Fruit fly (Drosophila melanogaster) whole organism, embryonic: ENCODE results near the gene Trxr1.
A peak's percentile ranks its signal among the peaks of the same experiment; 100 is the strongest.

Experiments
- Abd-B ChIP-seq: fragments of 200-800 bp; sonication (Bioruptor generic); optimal IDR thresholded peaks from 2 replicates; lab custom pipeline; 2018; ENCODE audit warnings: missing biosample characterization, mild to moderate bottlenecking, missing genetic modification characterization, moderate library complexity
- CG10267 ChIP-seq: fragments of 200-800 bp; sonication (Bioruptor generic); optimal IDR thresholded peaks from 2 replicates; lab custom pipeline; 2018; ENCODE audit warnings: missing biosample characterization, mild to moderate bottlenecking, missing genetic modification characterization, moderate library complexity
- CG10366 ChIP-seq: fragments of 200-800 bp; sonication (Bioruptor generic); IDR thresholded peaks from 2 replicates; pipeline ENCODE4 v1.3.6; 2022; ENCODE audit warnings: missing biosample characterization, missing genetic modification characterization
- CG11696 ChIP-seq: fragments of 200-800 bp; sonication (Bioruptor generic); IDR thresholded peaks from 2 replicates; pipeline ENCODE4 v1.3.6; 2022; ENCODE audit warnings: missing biosample characterization, missing genetic modification characterization
- CG13775 ChIP-seq: fragments of 200-800 bp; sonication (Bioruptor generic); optimal IDR thresholded peaks from 3 replicates; lab custom pipeline; 2017; ENCODE audit warnings: missing biosample characterization, mild to moderate bottlenecking, missing genetic modification characterization
- CG14965 ChIP-seq: fragments of 200-800 bp; sonication (Bioruptor generic); optimal IDR thresholded peaks from 2 replicates; lab custom pipeline; 2016; ENCODE audit warnings: missing biosample characterization, missing genetic modification characterization, borderline replicate concordance
- CG1529 ChIP-seq: fragments of 200-800 bp; sonication (Bioruptor generic); optimal IDR thresholded peaks from 3 replicates; lab custom pipeline; 2018; ENCODE audit warnings: missing biosample characterization, missing genetic modification characterization
- CG18011 ChIP-seq: fragments of 200-800 bp; sonication (Bioruptor generic); optimal IDR thresholded peaks from 2 replicates; lab custom pipeline; 2017; ENCODE audit warnings: missing biosample characterization, missing genetic modification characterization, mild to moderate bottlenecking, moderate library complexity, missing genotype
- CG2712 ChIP-seq: fragments of 200-800 bp; optimal IDR thresholded peaks from 3 replicates; lab custom pipeline; 2019; ENCODE audit warnings: missing biosample characterization, mild to moderate bottlenecking, missing genetic modification characterization, moderate library complexity
- CG30403 ChIP-seq: fragments of 200-800 bp; sonication (Bioruptor generic); optimal IDR thresholded peaks from 3 replicates; lab custom pipeline; 2016; ENCODE audit warnings: missing biosample characterization, missing genetic modification characterization
- CG30431 ChIP-seq: fragments of 200-800 bp; sonication (Bioruptor generic); optimal IDR thresholded peaks from 2 replicates; lab custom pipeline; 2017; ENCODE audit warnings: missing biosample characterization, missing genetic modification characterization
- CG31441 ChIP-seq: fragments of 200-800 bp; sonication (Bioruptor generic); IDR thresholded peaks from 2 replicates; pipeline ENCODE4 v1.3.6; 2022; ENCODE audit warnings: missing biosample characterization, missing genetic modification characterization
- CG32532 ChIP-seq: fragments of 200-800 bp; sonication (Bioruptor generic); IDR thresholded peaks from 2 replicates; pipeline ENCODE4 v1.3.6; 2022; ENCODE audit warnings: missing biosample characterization, missing genetic modification characterization
- CG32767 ChIP-seq: fragments of 200-800 bp; sonication (Bioruptor generic); IDR thresholded peaks from 2 replicates; pipeline ENCODE4 v1.3.6; 2022; ENCODE audit warnings: missing biosample characterization, missing genetic modification characterization
- CG34224 ChIP-seq: fragments of 200-800 bp; sonication (Bioruptor generic); IDR thresholded peaks from 3 replicates; pipeline ENCODE4 v1.3.6; 2022; ENCODE audit warnings: missing biosample characterization, missing genetic modification characterization; ENCODE audit not compliant: partially characterized antibody
- CG4404 ChIP-seq: fragments of 200-800 bp; sonication (Bioruptor generic); IDR thresholded peaks from 2 replicates; pipeline ENCODE4 v1.3.6; 2022; ENCODE audit warnings: missing biosample characterization, missing genetic modification characterization
- CG8089 ChIP-seq: fragments of 200-800 bp; sonication (Bioruptor generic); optimal IDR thresholded peaks from 3 replicates; lab custom pipeline; 2016; ENCODE audit warnings: missing biosample characterization, missing genetic modification characterization
- CG8924 ChIP-seq: fragments of 200-800 bp; optimal IDR thresholded peaks from 3 replicates; lab custom pipeline; 2019; ENCODE audit warnings: missing biosample characterization, mild to moderate bottlenecking, missing genetic modification characterization, moderate library complexity
- CG9932 ChIP-seq: fragments of 200-800 bp; sonication (Bioruptor generic); IDR thresholded peaks from 2 replicates; pipeline ENCODE4 v1.3.6; 2022; ENCODE audit warnings: missing biosample characterization, missing genetic modification characterization
- CoRest ChIP-seq: fragments of 200-800 bp; sonication (Bioruptor generic); optimal IDR thresholded peaks from 3 replicates; lab custom pipeline; 2018; ENCODE audit warnings: missing biosample characterization, mild to moderate bottlenecking, missing genetic modification characterization, moderate library complexity
- Fer1 ChIP-seq: fragments of 200-800 bp; sonication (Bioruptor generic); optimal IDR thresholded peaks from 2 replicates; lab custom pipeline; 2017; ENCODE audit warnings: missing biosample characterization, mild to moderate bottlenecking, missing genetic modification characterization
- Fer3 ChIP-seq: fragments of 200-800 bp; sonication (Bioruptor generic); optimal IDR thresholded peaks from 2 replicates; lab custom pipeline; 2018; ENCODE audit warnings: missing biosample characterization, mild to moderate bottlenecking, missing genetic modification characterization, moderate library complexity
- Hr3 ChIP-seq: fragments of 200-800 bp; sonication (Bioruptor generic); optimal IDR thresholded peaks from 3 replicates; lab custom pipeline; 2016; ENCODE audit warnings: missing biosample characterization, missing genetic modification characterization
- MBD-R2 ChIP-seq: fragments of 200-800 bp; sonication (Bioruptor generic); IDR thresholded peaks from 2 replicates; pipeline ENCODE4 v1.3.6; 2022; ENCODE audit warnings: missing biosample characterization, missing genetic modification characterization
- Mrtf ChIP-seq: fragments of 200-800 bp; sonication (Bioruptor generic); IDR thresholded peaks from 3 replicates; pipeline ENCODE4 v1.3.6; 2022; ENCODE audit warnings: missing biosample characterization, missing genetic modification characterization
- Sry-δ ChIP-seq: fragments of 200-800 bp; sonication (Bioruptor generic); optimal IDR thresholded peaks from 2 replicates; lab custom pipeline; 2016; ENCODE audit warnings: missing biosample characterization, missing genetic modification characterization
- Xrp1 ChIP-seq: fragments of 200-800 bp; sonication (Bioruptor generic); IDR thresholded peaks from 2 replicates; pipeline ENCODE4 v1.3.6; 2022; ENCODE audit warnings: missing biosample characterization, missing genetic modification characterization
- cg ChIP-seq: fragments of 200-800 bp; sonication (Bioruptor generic); optimal IDR thresholded peaks from 3 replicates; lab custom pipeline; 2019; ENCODE audit warnings: missing biosample characterization, mild to moderate bottlenecking, missing genetic modification characterization, moderate library complexity
- chif ChIP-seq, 2 experiments: fragments of 200-800 bp; sonication (Bioruptor generic); optimal IDR thresholded peaks; 3 replicates each; lab custom pipeline; 2016; ENCODE audit warnings: missing biosample characterization in 2 of 2, missing genetic modification characterization in 2 of 2
- chm ChIP-seq: fragments of 200-800 bp; sonication (Bioruptor generic); IDR thresholded peaks from 2 replicates; pipeline ENCODE4 v1.3.6; 2022; ENCODE audit warnings: missing biosample characterization, missing genetic modification characterization
- chn ChIP-seq: fragments of 200-800 bp; sonication (Bioruptor generic); optimal IDR thresholded peaks from 2 replicates; lab custom pipeline; 2016; ENCODE audit warnings: missing biosample characterization, missing genetic modification characterization
- dmrt11E ChIP-seq: fragments of 200-800 bp; sonication (Bioruptor generic); optimal IDR thresholded peaks from 3 replicates; lab custom pipeline; 2018; ENCODE audit warnings: missing biosample characterization, mild to moderate bottlenecking, missing genetic modification characterization, moderate library complexity
- gsb ChIP-seq: fragments of 200-800 bp; sonication (Bioruptor generic); IDR thresholded peaks from 2 replicates; pipeline ENCODE4 v1.3.6; 2022; ENCODE audit warnings: missing biosample characterization, missing genetic modification characterization
- lilli ChIP-seq: fragments of 200-800 bp; sonication (Bioruptor generic); optimal IDR thresholded peaks from 3 replicates; lab custom pipeline; 2016; ENCODE audit warnings: missing biosample characterization, missing genetic modification characterization
- mam ChIP-seq: fragments of 200-800 bp; sonication (Bioruptor generic); optimal IDR thresholded peaks from 3 replicates; lab custom pipeline; 2016; ENCODE audit warnings: missing biosample characterization, missing genetic modification characterization
- mirr ChIP-seq: fragments of 200-800 bp; sonication (Bioruptor generic); optimal IDR thresholded peaks from 3 replicates; lab custom pipeline; 2018; ENCODE audit warnings: missing biosample characterization, mild to moderate bottlenecking, missing genetic modification characterization
- nau ChIP-seq: fragments of 200-800 bp; sonication (Bioruptor generic); optimal IDR thresholded peaks from 3 replicates; lab custom pipeline; 2017; ENCODE audit warnings: missing biosample characterization, mild to moderate bottlenecking, missing genetic modification characterization, missing genetic modification reagents
- nom ChIP-seq: fragments of 200-800 bp; sonication (Bioruptor generic); optimal IDR thresholded peaks from 2 replicates; lab custom pipeline; 2017; ENCODE audit warnings: missing biosample characterization, missing genetic modification characterization, mild to moderate bottlenecking, moderate library complexity, missing genetic modification reagents
- odd ChIP-seq: fragments of 200-800 bp; sonication (Bioruptor generic); optimal IDR thresholded peaks from 2 replicates; lab custom pipeline; 2017; ENCODE audit warnings: missing biosample characterization, mild to moderate bottlenecking, missing genetic modification characterization
- onecut ChIP-seq: fragments of 200-800 bp; sonication (Bioruptor generic); IDR thresholded peaks from 2 replicates; pipeline ENCODE4 v1.3.6; 2022; ENCODE audit warnings: missing biosample characterization, missing genetic modification characterization
- p53 ChIP-seq: fragments of 200-800 bp; sonication (Bioruptor generic); optimal IDR thresholded peaks from 2 replicates; lab custom pipeline; 2016; ENCODE audit warnings: missing biosample characterization, missing genetic modification characterization
- pan ChIP-seq, 4 experiments: fragments of >200 bp in 3 of 4; fragments of 200-800 bp in 1 of 4; sonication (Bioruptor generic) in 1 of 4; optimal IDR thresholded peaks in 3 of 4; IDR thresholded peaks in 1 of 4; 2 replicates each; pipeline versions ENCODE4 v1.3.6 to Lab custom; 2017 to 2022; ENCODE audit warnings: missing biosample characterization in 2 of 4, missing genetic modification characterization in 2 of 4, mixed read lengths in 1 of 4
- psq ChIP-seq: fragments of 200-800 bp; sonication (Bioruptor generic); optimal IDR thresholded peaks from 2 replicates; lab custom pipeline; 2017; ENCODE audit warnings: missing biosample characterization, missing genetic modification characterization
- row ChIP-seq: fragments of 200-800 bp; sonication (Bioruptor generic); IDR thresholded peaks from 3 replicates; pipeline ENCODE4 v1.3.6; 2022; ENCODE audit warnings: missing biosample characterization, missing genetic modification characterization
- sd ChIP-seq: fragments of 200-800 bp; sonication (Bioruptor generic); optimal IDR thresholded peaks from 3 replicates; lab custom pipeline; 2018; ENCODE audit warnings: missing biosample characterization, mild to moderate bottlenecking, missing genetic modification characterization, moderate library complexity
- sens-2 ChIP-seq: fragments of 200-800 bp; sonication (Bioruptor generic); IDR thresholded peaks from 2 replicates; pipeline ENCODE4 v1.3.6; 2022; ENCODE audit warnings: missing biosample characterization, missing genetic modification characterization
- slp2 ChIP-seq: fragments of 200-800 bp; sonication (Bioruptor generic); optimal IDR thresholded peaks from 2 replicates; lab custom pipeline; 2016; ENCODE audit warnings: missing biosample characterization, missing genetic modification characterization
- sob ChIP-seq: fragments of 200-800 bp; sonication (Bioruptor generic); IDR thresholded peaks from 2 replicates; pipeline ENCODE4 v1.3.6; 2022; ENCODE audit warnings: missing biosample characterization, missing genetic modification characterization
- trem ChIP-seq: fragments of 200-800 bp; optimal IDR thresholded peaks from 3 replicates; lab custom pipeline; 2019; ENCODE audit warnings: missing biosample characterization, mild to moderate bottlenecking, missing genetic modification characterization, moderate library complexity
- zen2 ChIP-seq: fragments of 200-800 bp; sonication (Bioruptor generic); IDR thresholded peaks from 3 replicates; pipeline ENCODE4 v1.3.6; 2022; ENCODE audit warnings: missing biosample characterization, missing genetic modification characterization; ENCODE audit not compliant: partially characterized antibody

The Trxr1 gene

DNA sequence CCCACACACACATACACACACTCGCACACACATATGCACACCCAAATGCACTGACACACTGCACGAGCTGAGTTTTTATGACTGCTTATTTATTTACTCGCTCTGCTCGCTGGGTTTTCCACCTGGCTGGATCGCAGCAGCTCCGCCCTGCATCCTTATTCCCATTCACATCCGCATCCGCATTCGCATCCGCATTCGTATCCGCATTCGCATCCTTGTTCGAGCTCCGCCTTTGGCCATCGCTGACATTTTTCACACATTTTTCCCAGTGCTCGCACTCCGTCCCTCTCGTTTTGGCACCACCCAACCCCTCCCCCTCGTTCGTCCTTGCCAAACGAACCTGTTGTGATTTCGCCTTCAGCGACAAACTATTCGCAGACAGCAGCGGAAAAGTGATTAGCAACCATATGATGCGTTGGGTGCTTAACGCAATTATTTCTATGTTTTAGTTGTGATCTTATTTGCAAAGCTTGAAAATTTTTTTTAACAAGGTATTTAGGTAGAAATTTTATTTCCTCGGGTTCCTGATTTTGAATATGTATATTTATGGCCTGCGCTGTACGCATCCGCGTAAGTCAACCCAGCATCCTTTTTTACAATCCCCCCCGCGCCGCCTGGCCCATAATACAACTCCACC lies 31.1 kb upstream of the Trxr1 start (continued):
- TF ChIP-seq trem (tag; lab: Kevin White, UChicago), result no peak
- no peak for TF ChIP-seq CG18011 (GFP tag; lab: Kevin White, UChicago)
- 0 out of 2 replicates have a peak, but pooled peaks have one; percentile 13 for TF ChIP-seq CG31441 (GFP tag; lab: Robert Waterston, UW)
- no peak for TF ChIP-seq Hr3 (GFP tag; lab: Kevin White, UChicago)
- TF ChIP-seq CG8924 (tag; lab: Kevin White, UChicago), result no peak
- TF ChIP-seq psq (GFP tag; lab: Kevin White, UChicago), result no peak
- peak; percentile 46 for TF ChIP-seq row
- no peak for TF ChIP-seq Abd-B
- TF ChIP-seq chif (GFP tag; optimal IDR thresholded peaks at IDR 0.05; lab: Kevin White, UChicago), result peak in 1 of 2 experiments; percentile 16
- TF ChIP-seq onecut (GFP tag; lab: Robert Waterston, UW), result peak; percentile 34
- TF ChIP-seq CG1529 (GFP tag; lab: Kevin White, UChicago), result no peak
- no peak for TF ChIP-seq gsb (GFP tag; lab: Robert Waterston, UW)
- no peak for TF ChIP-seq mam (GFP tag; lab: Kevin White, UChicago)
- TF ChIP-seq dmrt11E, result peak; percentile 53
- TF ChIP-seq MBD-R2, result no peak
- peak; percentile 37 for TF ChIP-seq CG2712 (tag; lab: Kevin White, UChicago)
- no peak for TF ChIP-seq CG14965 (GFP tag; lab: Kevin White, UChicago)
- no peak for TF ChIP-seq CG10267
- no peak for TF ChIP-seq odd (GFP tag; lab: Kevin White, UChicago)
- TF ChIP-seq lilli (GFP tag; lab: Kevin White, UChicago), result no peak
- TF ChIP-seq CoRest (tag; lab: Kevin White, UChicago), result no peak
- peak; percentile 7 for TF ChIP-seq chn (GFP tag; lab: Kevin White, UChicago)
- TF ChIP-seq sob (GFP tag; lab: Robert Waterston, UW), result no peak
- no peak for TF ChIP-seq Mrtf (GFP tag; lab: Robert Waterston, UW)
- no peak for TF ChIP-seq p53
- peak; percentile 50 for TF ChIP-seq CG4404 (GFP tag; lab: Robert Waterston, UW)
- peak; percentile 7 for TF ChIP-seq CG30431 (GFP tag; lab: Kevin White, UChicago)
- TF ChIP-seq CG32532 (GFP tag; lab: Robert Waterston, UW), result 0 out of 2 replicates have a peak, but pooled peaks have one; percentile 26
- no peak for TF ChIP-seq pan (optimal IDR thresholded peaks at IDR 0.05; lab: Kevin White, UChicago)
- peak in 1 of 2 experiments; percentile 34 for TF ChIP-seq pan (GFP tag; optimal IDR thresholded peaks at IDR 0.05 in 1 of 2, IDR thresholded peaks at IDR 0.05 in 1 of 2)
- peak; percentile 66 for TF ChIP-seq Xrp1 (GFP tag; lab: Robert Waterston, UW)
- peak; percentile 3 for TF ChIP-seq Fer1 (GFP tag; lab: Kevin White, UChicago)
- no peak for TF ChIP-seq CG34224 (GFP tag; lab: Robert Waterston, UW)
- no peak for TF ChIP-seq mirr
- TF ChIP-seq sd, result no peak
- no peak for TF ChIP-seq Fer3 (tag; lab: Kevin White, UChicago)
- TF ChIP-seq CG10366 (GFP tag; lab: Robert Waterston, UW), result 0 out of 2 replicates have a peak, but pooled peaks have one; percentile 7
- no peak for TF ChIP-seq nau (GFP tag; lab: Kevin White, UChicago)
- 0 out of 2 replicates have a peak, but pooled peaks have one; percentile 28 for TF ChIP-seq chm (GFP tag; lab: Robert Waterston, UW)
- no peak for TF ChIP-seq Sry-δ
- no peak for TF ChIP-seq slp2 (GFP tag; lab: Kevin White, UChicago)
- no peak for TF ChIP-seq CG9932
- peak; percentile 77 for TF ChIP-seq CG11696 (GFP tag; lab: Robert Waterston, UW)
- no peak for TF ChIP-seq CG32767 (GFP tag; lab: Robert Waterston, UW)
- no peak for TF ChIP-seq CG8089 (GFP tag; lab: Kevin White, UChicago)
- TF ChIP-seq nom (GFP tag; lab: Kevin White, UChicago), result peak; percentile 68
- TF ChIP-seq zen2 (GFP tag; lab: Robert Waterston, UW), result no peak
- peak; percentile 92 for TF ChIP-seq CG13775
- TF ChIP-seq CG30403, result peak; percentile 15
- peak; percentile 32; the same call in 1 of the 2 replicates for TF ChIP-seq sens-2 (GFP tag; lab: Robert Waterston, UW)
- peak; percentile 24 for TF ChIP-seq cg (GFP tag; lab: Kevin White, UChicago)
